Fruit fly (Drosophila melanogaster) whole organism, embryonic: ENCODE results near the gene CG14357.
A peak's percentile ranks its signal among the peaks of the same experiment; 100 is the strongest.

ENCODE experiments used
- Atf-2 ChIP-seq: fragments of 200-800 bp; sonication (Bioruptor generic); optimal IDR thresholded peaks from 2 replicates; lab custom pipeline; 2016; ENCODE audit warnings: missing biosample characterization, missing genetic modification characterization
- Blimp-1 ChIP-seq: fragments of 200-800 bp; sonication (Bioruptor generic); optimal IDR thresholded peaks from 3 replicates; lab custom pipeline; 2018; ENCODE audit warnings: missing biosample characterization, missing genetic modification characterization, mild to moderate bottlenecking, moderate library complexity, missing genetic modification reagents
- CG10654 ChIP-seq: fragments of 200-800 bp; sonication (Bioruptor generic); optimal IDR thresholded peaks from 2 replicates; lab custom pipeline; 2016; ENCODE audit warnings: missing biosample characterization, missing genetic modification characterization
- CG13624 ChIP-seq: fragments of 200-800 bp; sonication (Bioruptor generic); optimal IDR thresholded peaks from 2 replicates; lab custom pipeline; 2016; ENCODE audit warnings: missing biosample characterization, missing genetic modification characterization
- CG14441 ChIP-seq: fragments of 200-800 bp; sonication (Bioruptor generic); IDR thresholded peaks from 2 replicates; pipeline ENCODE4 v1.3.6; 2022; ENCODE audit warnings: missing biosample characterization, missing genetic modification characterization
- CG14667 ChIP-seq: fragments of 200-800 bp; sonication (Bioruptor generic); IDR thresholded peaks from 2 replicates; pipeline ENCODE4 v1.3.6; 2022; ENCODE audit warnings: missing biosample characterization, missing genetic modification characterization
- CG14860 ChIP-seq: fragments of 200-800 bp; sonication (Bioruptor generic); IDR thresholded peaks from 3 replicates; pipeline ENCODE4 v1.3.6; 2022; ENCODE audit warnings: missing biosample characterization, missing genetic modification characterization; ENCODE audit not compliant: partially characterized antibody
- CG17612 ChIP-seq: fragments of 200-800 bp; sonication (Bioruptor generic); IDR thresholded peaks from 2 replicates; pipeline ENCODE4 v1.3.6; 2022; ENCODE audit warnings: missing biosample characterization, missing genetic modification characterization
- CG18262 ChIP-seq: fragments of 200-800 bp; optimal IDR thresholded peaks from 3 replicates; lab custom pipeline; 2019; ENCODE audit warnings: missing biosample characterization, mild to moderate bottlenecking, missing genetic modification characterization, moderate library complexity
- CG2712 ChIP-seq: fragments of 200-800 bp; optimal IDR thresholded peaks from 3 replicates; lab custom pipeline; 2019; ENCODE audit warnings: missing biosample characterization, mild to moderate bottlenecking, missing genetic modification characterization, moderate library complexity
- CG31388 ChIP-seq: fragments of 200-800 bp; sonication (Bioruptor generic); optimal IDR thresholded peaks from 2 replicates; lab custom pipeline; 2016; ENCODE audit warnings: missing biosample characterization, missing genetic modification characterization
- CG33213 ChIP-seq: fragments of 200-800 bp; sonication (Bioruptor generic); optimal IDR thresholded peaks from 3 replicates; lab custom pipeline; 2016; ENCODE audit warnings: missing biosample characterization, missing genetic modification characterization
- CG4730 ChIP-seq: fragments of 200-800 bp; sonication (Bioruptor generic); IDR thresholded peaks from 2 replicates; pipeline ENCODE4 v1.3.6; 2022; ENCODE audit warnings: missing biosample characterization, missing genetic modification characterization
- CG6254 ChIP-seq: fragments of 200-800 bp; sonication (Bioruptor generic); optimal IDR thresholded peaks from 3 replicates; lab custom pipeline; 2017; ENCODE audit warnings: mild to moderate bottlenecking, missing biosample characterization, missing genetic modification reagents, missing genetic modification characterization
- CG7786 ChIP-seq: fragments of 200-800 bp; sonication (Bioruptor generic); optimal IDR thresholded peaks from 2 replicates; lab custom pipeline; 2016; ENCODE audit warnings: missing biosample characterization, missing genetic modification characterization
- CG8281 ChIP-seq: fragments of 200-800 bp; sonication (Bioruptor generic); optimal IDR thresholded peaks from 2 replicates; lab custom pipeline; 2018; ENCODE audit warnings: missing biosample characterization, mild to moderate bottlenecking, missing genetic modification characterization, moderate library complexity
- CG8388 ChIP-seq: fragments of 200-800 bp; sonication (Bioruptor generic); optimal IDR thresholded peaks from 2 replicates; lab custom pipeline; 2019; ENCODE audit warnings: missing biosample characterization, mild to moderate bottlenecking, missing genetic modification characterization, moderate library complexity
- CG8765 ChIP-seq: fragments of 200-800 bp; sonication (Bioruptor generic); IDR thresholded peaks from 2 replicates; pipeline ENCODE4 v1.3.6; 2022; ENCODE audit warnings: missing biosample characterization, missing genetic modification characterization
- CG9437 ChIP-seq: fragments of 200-800 bp; sonication (Bioruptor generic); optimal IDR thresholded peaks from 2 replicates; lab custom pipeline; 2018; ENCODE audit warnings: missing biosample characterization, mild to moderate bottlenecking, missing genetic modification characterization
- Dek ChIP-seq: fragments of 200-800 bp; sonication (Bioruptor generic); optimal IDR thresholded peaks from 3 replicates; lab custom pipeline; 2019; ENCODE audit warnings: missing biosample characterization, mild to moderate bottlenecking, missing genetic modification characterization, moderate library complexity
- Fer2 ChIP-seq: fragments of 200-800 bp; sonication (Bioruptor generic); optimal IDR thresholded peaks from 2 replicates; lab custom pipeline; 2018; ENCODE audit warnings: missing biosample characterization, mild to moderate bottlenecking, missing genetic modification characterization, moderate library complexity
- H2.0 ChIP-seq: fragments of 200-800 bp; sonication (Bioruptor generic); IDR thresholded peaks from 2 replicates; pipeline ENCODE4 v1.3.6; 2022; ENCODE audit warnings: missing biosample characterization, missing genetic modification characterization
- Lhr ChIP-seq: fragments of 200-800 bp; sonication (Bioruptor generic); optimal IDR thresholded peaks from 3 replicates; lab custom pipeline; 2017; ENCODE audit warnings: mild to moderate bottlenecking, missing biosample characterization, missing genetic modification reagents, missing genetic modification characterization
- Max ChIP-seq: fragments of 200-800 bp; sonication (Bioruptor generic); optimal IDR thresholded peaks from 2 replicates; lab custom pipeline; 2016; ENCODE audit warnings: missing biosample characterization, mild to moderate bottlenecking, missing genetic modification characterization
- NK7.1 ChIP-seq: fragments of 200-800 bp; sonication (Bioruptor generic); optimal IDR thresholded peaks from 3 replicates; lab custom pipeline; 2016; ENCODE audit warnings: missing biosample characterization, missing genetic modification characterization
- Rfx ChIP-seq: fragments of 200-800 bp; sonication (Bioruptor generic); IDR thresholded peaks from 2 replicates; pipeline ENCODE4 v1.3.6; 2022; ENCODE audit warnings: missing biosample characterization, missing genetic modification characterization
- Side ChIP-seq: fragments of 200-800 bp; sonication (Bioruptor generic); optimal IDR thresholded peaks from 2 replicates; lab custom pipeline; 2016; ENCODE audit warnings: missing biosample characterization, missing genetic modification characterization
- Sox100B ChIP-seq: fragments of 200-800 bp; sonication (Bioruptor generic); optimal IDR thresholded peaks from 3 replicates; lab custom pipeline; 2018; ENCODE audit warnings: missing biosample characterization, mild to moderate bottlenecking, missing genetic modification characterization
- Sox102F ChIP-seq: fragments of 200-800 bp; sonication (Bioruptor generic); optimal IDR thresholded peaks from 2 replicates; lab custom pipeline; 2018; ENCODE audit warnings: missing biosample characterization, mild to moderate bottlenecking, missing genetic modification characterization, moderate library complexity
- Taf1 ChIP-seq: fragments of 200-800 bp; sonication (Bioruptor generic); IDR thresholded peaks from 2 replicates; pipeline ENCODE4 v1.3.6; 2022; ENCODE audit warnings: missing biosample characterization, missing genetic modification characterization
- Trl ChIP-seq, 3 experiments: fragments of >200 bp in 2 of 3; fragments of 200-800 bp in 1 of 3; sonication (Bioruptor generic) in 1 of 3; optimal IDR thresholded peaks; 2 replicates in 1 of 3; 3 replicates in 2 of 3; lab custom pipeline; 2016 to 2017; ENCODE audit warnings: missing biosample characterization in 1 of 3, missing genetic modification characterization in 1 of 3
- cg ChIP-seq: fragments of 200-800 bp; sonication (Bioruptor generic); optimal IDR thresholded peaks from 3 replicates; lab custom pipeline; 2019; ENCODE audit warnings: missing biosample characterization, mild to moderate bottlenecking, missing genetic modification characterization, moderate library complexity
- corto ChIP-seq: fragments of 200-800 bp; sonication (Bioruptor generic); optimal IDR thresholded peaks from 2 replicates; lab custom pipeline; 2016; ENCODE audit warnings: missing biosample characterization, mild to moderate bottlenecking, missing genetic modification characterization, moderate library complexity
- exex ChIP-seq: fragments of 200-800 bp; sonication (Bioruptor generic); optimal IDR thresholded peaks from 4 replicates; lab custom pipeline; 2018; ENCODE audit warnings: missing biosample characterization, mild to moderate bottlenecking, missing genetic modification characterization, moderate library complexity
- gsb ChIP-seq: fragments of 200-800 bp; sonication (Bioruptor generic); IDR thresholded peaks from 2 replicates; pipeline ENCODE4 v1.3.6; 2022; ENCODE audit warnings: missing biosample characterization, missing genetic modification characterization
- hb ChIP-seq: fragments of 200-800 bp; sonication (Bioruptor generic); IDR thresholded peaks from 3 replicates; pipeline ENCODE4 v1.3.6; 2022; ENCODE audit warnings: missing biosample characterization, missing genetic modification characterization; ENCODE audit not compliant: partially characterized antibody
- kah ChIP-seq: fragments of 200-800 bp; sonication (Bioruptor generic); optimal IDR thresholded peaks from 2 replicates; lab custom pipeline; 2018; ENCODE audit warnings: missing biosample characterization, mild to moderate bottlenecking, missing genetic modification characterization
- ken ChIP-seq: fragments of 200-800 bp; sonication (Bioruptor generic); IDR thresholded peaks from 3 replicates; pipeline ENCODE4 v1.3.6; 2022; ENCODE audit warnings: missing biosample characterization, missing genetic modification characterization
- lab ChIP-seq: fragments of 200-800 bp; sonication (Bioruptor generic); optimal IDR thresholded peaks from 3 replicates; lab custom pipeline; 2017; ENCODE audit warnings: missing biosample characterization, missing genetic modification characterization, mild to moderate bottlenecking, moderate library complexity, missing genetic modification reagents
- lilli ChIP-seq: fragments of 200-800 bp; sonication (Bioruptor generic); optimal IDR thresholded peaks from 3 replicates; lab custom pipeline; 2016; ENCODE audit warnings: missing biosample characterization, missing genetic modification characterization
- nmo ChIP-seq: fragments of 200-800 bp; sonication (Bioruptor generic); optimal IDR thresholded peaks from 2 replicates; lab custom pipeline; 2018; ENCODE audit warnings: missing biosample characterization, mild to moderate bottlenecking, missing genetic modification characterization, moderate library complexity
- run ChIP-seq: fragments of 200-800 bp; sonication (Bioruptor generic); optimal IDR thresholded peaks from 3 replicates; lab custom pipeline; 2018; ENCODE audit warnings: missing biosample characterization, mild to moderate bottlenecking, missing genetic modification characterization
- sd ChIP-seq: fragments of 200-800 bp; sonication (Bioruptor generic); optimal IDR thresholded peaks from 3 replicates; lab custom pipeline; 2018; ENCODE audit warnings: missing biosample characterization, mild to moderate bottlenecking, missing genetic modification characterization, moderate library complexity
- seq ChIP-seq: fragments of 200-800 bp; sonication (Bioruptor generic); IDR thresholded peaks from 2 replicates; pipeline ENCODE4 v1.3.6; 2022; ENCODE audit warnings: missing biosample characterization, missing genetic modification characterization
- sim ChIP-seq: fragments of 200-800 bp; sonication (Bioruptor generic); IDR thresholded peaks from 2 replicates; pipeline ENCODE4 v1.3.6; 2022; ENCODE audit warnings: missing biosample characterization, missing genetic modification characterization
- sisA ChIP-seq: fragments of 200-800 bp; sonication (Bioruptor generic); IDR thresholded peaks from 2 replicates; pipeline ENCODE4 v1.3.6; 2022; ENCODE audit warnings: missing biosample characterization, missing genetic modification characterization
- slp2 ChIP-seq: fragments of 200-800 bp; sonication (Bioruptor generic); optimal IDR thresholded peaks from 2 replicates; lab custom pipeline; 2016; ENCODE audit warnings: missing biosample characterization, missing genetic modification characterization
- tin ChIP-seq: fragments of 200-800 bp; sonication (Bioruptor generic); optimal IDR thresholded peaks from 3 replicates; lab custom pipeline; 2016; ENCODE audit warnings: missing biosample characterization, missing genetic modification characterization
- usp ChIP-seq: fragments of >200 bp; optimal IDR thresholded peaks from 2 replicates; lab custom pipeline; 2017; ENCODE audit warnings: missing biosample characterization, missing genetic modification characterization

Gene CG14357

DNA sequence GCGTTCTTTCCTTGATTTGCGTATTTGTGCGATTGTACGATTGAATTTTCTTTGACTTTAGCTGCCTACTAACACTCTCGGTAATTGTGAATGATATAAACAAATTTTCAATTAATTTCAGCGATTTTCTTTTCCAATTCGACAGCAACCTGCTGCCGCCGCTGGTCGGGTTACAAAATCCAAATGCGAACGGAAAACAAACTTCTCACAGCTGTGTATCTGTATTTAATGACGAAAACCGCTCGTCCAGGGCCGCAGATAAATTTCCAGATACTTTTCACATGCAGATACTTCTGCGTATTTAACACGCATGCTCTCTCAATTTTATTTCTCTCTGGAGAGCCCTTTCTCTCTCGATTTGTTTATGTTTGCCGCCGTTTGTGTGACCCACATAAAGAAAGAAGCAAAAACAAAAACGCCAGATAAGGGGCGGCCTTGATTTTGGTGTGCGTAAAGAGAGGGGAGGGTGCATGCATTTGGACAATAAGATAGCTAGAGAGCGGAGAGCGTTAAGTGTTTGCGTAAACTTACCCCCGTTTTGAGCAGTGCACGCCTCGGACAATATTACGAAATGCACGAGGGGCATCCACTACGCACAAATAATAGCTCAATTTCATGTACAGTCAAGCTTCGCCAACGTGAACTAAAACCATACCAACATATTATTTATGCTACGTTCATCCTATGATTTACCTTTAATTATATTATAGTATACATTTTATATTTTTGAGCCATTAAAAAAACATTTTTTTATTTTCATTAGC lies 3.6 kb downstream of the CG14357 start, which contains the start of gene CG12402 (continued):
- TF ChIP-seq CG8388 (peak; percentile 83), CG2712 (tag; lab: Kevin White, UChicago) (peak; percentile 91), Side (peak; percentile 71), gsb (peak; percentile 81), CG14860 (GFP tag; lab: Robert Waterston, UW) (no peak), Lhr (peak; percentile 47), NK7.1 (GFP tag; lab: Kevin White, UChicago) (peak; percentile 11), CG14667 (peak; percentile 63), nmo (GFP tag; lab: Kevin White, UChicago) (peak; percentile 78), kah (GFP tag; lab: Kevin White, UChicago) (peak; percentile 81), Sox100B (GFP tag; lab: Kevin White, UChicago) (peak; percentile 84), hb (no peak), H2.0 (GFP tag; lab: Robert Waterston, UW) (peak; percentile 86), CG7786 (GFP tag; lab: Kevin White, UChicago) (peak; percentile 51), exex (tag; lab: Kevin White, UChicago) (no peak), CG14441 (GFP tag; lab: Robert Waterston, UW) (peak; percentile 89), CG17612 (GFP tag; lab: Robert Waterston, UW) (peak; percentile 63), Trl (optimal IDR thresholded peaks at IDR 0.05; lab: Kevin White, UChicago) (peak; percentile 94 to 96), Trl (GFP tag; optimal IDR thresholded peaks at IDR 0.05; lab: Kevin White, UChicago) (peak; percentile 87), Fer2 (peak; percentile 65), CG6254 (GFP tag; lab: Kevin White, UChicago) (peak; percentile 84), Blimp-1 (peak; percentile 82), sd (tag; lab: Kevin White, UChicago) (peak; percentile 69), Rfx (GFP tag; lab: Robert Waterston, UW) (peak; percentile 81), sim (peak; percentile 61; the same call in 1 of the 2 replicates), CG31388 (peak; percentile 55), CG4730 (GFP tag; lab: Robert Waterston, UW) (peak; percentile 77), lilli (GFP tag; lab: Kevin White, UChicago) (peak; percentile 69), Taf1 (GFP tag; lab: Robert Waterston, UW) (peak; percentile 50; the same call in 1 of the 2 replicates), CG8281 (tag; lab: Kevin White, UChicago) (peak; percentile 67), CG9437 (peak; percentile 63), corto (GFP tag; lab: Kevin White, UChicago) (no peak), CG18262 (tag; lab: Kevin White, UChicago) (peak; percentile 85), cg (GFP tag; lab: Kevin White, UChicago) (peak; percentile 84), Dek (tag; lab: Kevin White, UChicago) (peak; percentile 69), CG10654 (GFP tag; lab: Kevin White, UChicago) (peak; percentile 85), sisA (GFP tag; lab: Robert Waterston, UW) (peak; percentile 83), run (tag; lab: Kevin White, UChicago) (peak; percentile 76), Max (peak; percentile 56), slp2 (GFP tag; lab: Kevin White, UChicago) (peak; percentile 65), usp (GFP tag; lab: Kevin White, UChicago) (no peak), Sox102F (GFP tag; lab: Kevin White, UChicago) (peak; percentile 90), lab (GFP tag; lab: Kevin White, UChicago) (peak; percentile 89), CG33213 (no peak), CG13624 (GFP tag; lab: Kevin White, UChicago) (peak; percentile 10), tin (GFP tag; lab: Kevin White, UChicago) (peak; percentile 91), ken (GFP tag; lab: Robert Waterston, UW) (peak; percentile 88), Atf-2 (GFP tag; lab: Kevin White, UChicago) (peak; percentile 36), seq (GFP tag; lab: Robert Waterston, UW) (peak; percentile 92), CG8765 (GFP tag; lab: Robert Waterston, UW) (peak; percentile 29; the same call in 1 of the 2 replicates)
